Fruit fly (Drosophila melanogaster) whole organism, embryonic: ENCODE results near the gene Vps2.

Experiments
- Antp ChIP-seq: fragments of 200-800 bp; sonication (Bioruptor generic); optimal IDR thresholded peaks from 3 replicates; lab custom pipeline; 2016; ENCODE audit warnings: missing biosample characterization, missing genetic modification characterization
- Awh ChIP-seq: fragments of 200-800 bp; sonication (Bioruptor generic); IDR thresholded peaks from 2 replicates; pipeline ENCODE4, ENCODE4 v1.3.6; 2022; ENCODE audit warnings: missing biosample characterization, missing genetic modification characterization
- Bdp1 ChIP-seq: fragments of 200-800 bp; sonication (Bioruptor generic); optimal IDR thresholded peaks from 3 replicates; lab custom pipeline; 2016; ENCODE audit warnings: missing biosample characterization, missing genetic modification characterization
- Bgb ChIP-seq: fragments of 200-800 bp; sonication (Bioruptor generic); IDR thresholded peaks from 2 replicates; pipeline ENCODE4 v1.3.6; 2022; ENCODE audit warnings: missing biosample characterization, missing genetic modification characterization; ENCODE audit not compliant: partially characterized antibody
- CG14014 ChIP-seq: fragments of 200-800 bp; sonication (Bioruptor generic); IDR thresholded peaks from 2 replicates; pipeline ENCODE4 v1.3.6; 2022; ENCODE audit warnings: missing biosample characterization, missing genetic modification characterization
- CG2712 ChIP-seq: fragments of 200-800 bp; optimal IDR thresholded peaks from 3 replicates; lab custom pipeline; 2019; ENCODE audit warnings: missing biosample characterization, mild to moderate bottlenecking, missing genetic modification characterization, moderate library complexity
- CG3065 ChIP-seq: fragments of 200-800 bp; sonication (Bioruptor generic); optimal IDR thresholded peaks from 2 replicates; lab custom pipeline; 2016; ENCODE audit warnings: missing biosample characterization, missing genetic modification characterization
- CG31224 ChIP-seq: fragments of 200-800 bp; sonication (Bioruptor generic); IDR thresholded peaks from 2 replicates; pipeline ENCODE4 v1.3.6; 2022; ENCODE audit warnings: missing biosample characterization, missing genetic modification characterization
- CG31365 ChIP-seq: fragments of 200-800 bp; sonication (Bioruptor generic); optimal IDR thresholded peaks from 2 replicates; lab custom pipeline; 2018; ENCODE audit warnings: missing biosample characterization, mild to moderate bottlenecking, missing genetic modification characterization
- CG34224 ChIP-seq: fragments of 200-800 bp; sonication (Bioruptor generic); IDR thresholded peaks from 3 replicates; pipeline ENCODE4 v1.3.6; 2022; ENCODE audit warnings: missing biosample characterization, missing genetic modification characterization; ENCODE audit not compliant: partially characterized antibody
- CG8089 ChIP-seq: fragments of 200-800 bp; sonication (Bioruptor generic); optimal IDR thresholded peaks from 3 replicates; lab custom pipeline; 2016; ENCODE audit warnings: missing biosample characterization, missing genetic modification characterization
- CG8359 ChIP-seq: fragments of 200-800 bp; sonication (Bioruptor generic); optimal IDR thresholded peaks from 2 replicates; lab custom pipeline; 2017; ENCODE audit warnings: missing biosample characterization, mild to moderate bottlenecking, missing genetic modification characterization, borderline replicate concordance
- CG9215 ChIP-seq: fragments of 200-800 bp; sonication (Bioruptor generic); IDR thresholded peaks from 2 replicates; pipeline ENCODE4 v1.3.6; 2022; ENCODE audit warnings: missing biosample characterization, missing genetic modification characterization
- CG9437 ChIP-seq: fragments of 200-800 bp; sonication (Bioruptor generic); optimal IDR thresholded peaks from 2 replicates; lab custom pipeline; 2018; ENCODE audit warnings: missing biosample characterization, mild to moderate bottlenecking, missing genetic modification characterization
- CG9876 ChIP-seq: fragments of 200-800 bp; sonication (Bioruptor generic); optimal IDR thresholded peaks from 2 replicates; lab custom pipeline; 2016; ENCODE audit warnings: missing biosample characterization, missing genetic modification characterization
- Dfd ChIP-seq, 2 experiments: fragments of >200 bp; optimal IDR thresholded peaks; 2 replicates each; lab custom pipeline; 2017; ENCODE audit warnings: missing biosample characterization in 2 of 2, missing genetic modification characterization in 2 of 2
- Dp ChIP-seq: fragments of 200-800 bp; sonication (Bioruptor generic); optimal IDR thresholded peaks from 2 replicates; lab custom pipeline; 2018; ENCODE audit warnings: missing biosample characterization, mild to moderate bottlenecking, missing genetic modification characterization, moderate library complexity
- HLHmδ ChIP-seq: fragments of 200-800 bp; sonication (Bioruptor generic); optimal IDR thresholded peaks from 2 replicates; lab custom pipeline; 2018; ENCODE audit warnings: missing biosample characterization, mild to moderate bottlenecking, missing genetic modification characterization, moderate library complexity
- HmgD ChIP-seq: fragments of 200-800 bp; sonication (Bioruptor generic); optimal IDR thresholded peaks from 3 replicates; lab custom pipeline; 2016; ENCODE audit warnings: missing biosample characterization, missing genetic modification characterization
- HmgZ ChIP-seq: fragments of 200-800 bp; sonication (Bioruptor generic); optimal IDR thresholded peaks from 2 replicates; lab custom pipeline; 2018; ENCODE audit warnings: missing biosample characterization, mild to moderate bottlenecking, missing genetic modification characterization
- Hr3 ChIP-seq: fragments of 200-800 bp; sonication (Bioruptor generic); optimal IDR thresholded peaks from 3 replicates; lab custom pipeline; 2016; ENCODE audit warnings: missing biosample characterization, missing genetic modification characterization
- Kr ChIP-seq: fragments of 200-800 bp; sonication (Bioruptor generic); optimal IDR thresholded peaks from 2 replicates; lab custom pipeline; 2017; ENCODE audit warnings: missing biosample characterization, mild to moderate bottlenecking, missing genetic modification characterization
- Max ChIP-seq: fragments of 200-800 bp; sonication (Bioruptor generic); optimal IDR thresholded peaks from 2 replicates; lab custom pipeline; 2016; ENCODE audit warnings: missing biosample characterization, mild to moderate bottlenecking, missing genetic modification characterization
- Med ChIP-seq: fragments of 200-800 bp; sonication (Bioruptor generic); peaks from one replicate; lab custom pipeline; 2016; ENCODE audit warnings: missing biosample characterization, missing genetic modification characterization, mild to moderate bottlenecking, inconsistent platforms, moderate library complexity
- Meics ChIP-seq: fragments of 200-800 bp; sonication (Bioruptor generic); optimal IDR thresholded peaks from 2 replicates; lab custom pipeline; 2017; ENCODE audit warnings: missing biosample characterization, mild to moderate bottlenecking, missing genetic modification characterization
- Neu2 ChIP-seq: fragments of 200-800 bp; sonication (Bioruptor generic); optimal IDR thresholded peaks from 3 replicates; lab custom pipeline; 2016; ENCODE audit warnings: missing biosample characterization, missing genetic modification characterization, borderline replicate concordance
- Optix ChIP-seq: fragments of 200-800 bp; sonication (Bioruptor generic); IDR thresholded peaks from 3 replicates; pipeline ENCODE4 v1.3.6; 2022; ENCODE audit warnings: missing biosample characterization, missing genetic modification characterization
- Taf1 ChIP-seq: fragments of 200-800 bp; sonication (Bioruptor generic); IDR thresholded peaks from 2 replicates; pipeline ENCODE4 v1.3.6; 2022; ENCODE audit warnings: missing biosample characterization, missing genetic modification characterization
- Xrp1 ChIP-seq: fragments of 200-800 bp; sonication (Bioruptor generic); IDR thresholded peaks from 2 replicates; pipeline ENCODE4 v1.3.6; 2022; ENCODE audit warnings: missing biosample characterization, missing genetic modification characterization
- YL-1 ChIP-seq: fragments of 200-800 bp; sonication (Bioruptor generic); optimal IDR thresholded peaks from 3 replicates; lab custom pipeline; 2017; ENCODE audit warnings: missing biosample characterization, mild to moderate bottlenecking, missing genetic modification characterization
- ato ChIP-seq: fragments of 200-800 bp; sonication (Bioruptor generic); IDR thresholded peaks from 2 replicates; pipeline ENCODE4 v1.3.6; 2022; ENCODE audit warnings: missing biosample characterization, missing genetic modification characterization; ENCODE audit not compliant: partially characterized antibody
- bcd ChIP-seq: fragments of 200-800 bp; sonication (Bioruptor generic); optimal IDR thresholded peaks from 2 replicates; lab custom pipeline; 2017; ENCODE audit warnings: missing biosample characterization, mild to moderate bottlenecking, missing genetic modification characterization
- cg ChIP-seq: fragments of 200-800 bp; sonication (Bioruptor generic); optimal IDR thresholded peaks from 3 replicates; lab custom pipeline; 2019; ENCODE audit warnings: missing biosample characterization, mild to moderate bottlenecking, missing genetic modification characterization, moderate library complexity
- chinmo ChIP-seq: fragments of 200-800 bp; sonication (Bioruptor generic); IDR thresholded peaks from 4 replicates; pipeline ENCODE4 v1.3.6; 2022; ENCODE audit warnings: missing biosample characterization, missing genetic modification characterization; ENCODE audit not compliant: partially characterized antibody
- ci ChIP-seq: fragments of 200-800 bp; sonication (Bioruptor generic); IDR thresholded peaks from 3 replicates; pipeline ENCODE4 v1.3.6; 2022; ENCODE audit warnings: missing biosample characterization, missing genetic modification characterization
- crc ChIP-seq: fragments of 200-800 bp; sonication (Bioruptor generic); optimal IDR thresholded peaks from 2 replicates; lab custom pipeline; 2016; ENCODE audit warnings: missing biosample characterization, missing genetic modification characterization
- fu2 ChIP-seq: fragments of 200-800 bp; sonication (Bioruptor generic); optimal IDR thresholded peaks from 2 replicates; lab custom pipeline; 2016; ENCODE audit warnings: missing biosample characterization, missing genetic modification characterization
- gcm2 ChIP-seq: fragments of 200-800 bp; sonication (Bioruptor generic); optimal IDR thresholded peaks from 2 replicates; lab custom pipeline; 2016; ENCODE audit warnings: missing biosample characterization, missing genetic modification characterization
- ken ChIP-seq: fragments of 200-800 bp; sonication (Bioruptor generic); IDR thresholded peaks from 3 replicates; pipeline ENCODE4 v1.3.6; 2022; ENCODE audit warnings: missing biosample characterization, missing genetic modification characterization
- lmd ChIP-seq: fragments of 200-800 bp; sonication (Bioruptor generic); IDR thresholded peaks from 2 replicates; pipeline ENCODE4 v1.3.6; 2022; ENCODE audit warnings: missing biosample characterization, missing genetic modification characterization
- lov ChIP-seq, 2 experiments: fragments of 200-800 bp in 1 of 2; fragments of >200 bp in 1 of 2; sonication (Bioruptor generic) in 1 of 2; IDR thresholded peaks in 1 of 2; optimal IDR thresholded peaks in 1 of 2; 2 replicates in 1 of 2; 3 replicates in 1 of 2; pipeline versions ENCODE4 v1.3.6 to Lab custom; 2017 to 2022; ENCODE audit warnings: missing biosample characterization in 1 of 2, missing genetic modification characterization in 1 of 2
- luna ChIP-seq: fragments of 200-800 bp; sonication (Bioruptor generic); optimal IDR thresholded peaks from 2 replicates; lab custom pipeline; 2016; ENCODE audit warnings: missing biosample characterization, missing genetic modification characterization
- ranshi ChIP-seq: fragments of 200-800 bp; sonication (Bioruptor generic); IDR thresholded peaks from 2 replicates; pipeline ENCODE4 v1.3.6; 2022; ENCODE audit warnings: missing biosample characterization, missing genetic modification characterization
- ro ChIP-seq: fragments of 200-800 bp; sonication (Bioruptor generic); IDR thresholded peaks from 2 replicates; pipeline ENCODE4 v1.3.6; 2022; ENCODE audit warnings: missing biosample characterization, missing genetic modification characterization
- sim ChIP-seq: fragments of 200-800 bp; sonication (Bioruptor generic); IDR thresholded peaks from 2 replicates; pipeline ENCODE4 v1.3.6; 2022; ENCODE audit warnings: missing biosample characterization, missing genetic modification characterization
- stwl ChIP-seq: fragments of 200-800 bp; sonication (Bioruptor generic); optimal IDR thresholded peaks from 3 replicates; lab custom pipeline; 2018; ENCODE audit warnings: missing biosample characterization, mild to moderate bottlenecking, missing genetic modification characterization, moderate library complexity
- tin ChIP-seq: fragments of 200-800 bp; sonication (Bioruptor generic); optimal IDR thresholded peaks from 3 replicates; lab custom pipeline; 2016; ENCODE audit warnings: missing biosample characterization, missing genetic modification characterization
- tll ChIP-seq, 2 experiments: fragments of 200-800 bp in 1 of 2; fragments of >200 bp in 1 of 2; sonication (Bioruptor generic) in 1 of 2; optimal IDR thresholded peaks; 2 replicates each; lab custom pipeline; 2017 to 2019; ENCODE audit warnings: missing biosample characterization in 2 of 2, missing genetic modification characterization in 2 of 2, mild to moderate bottlenecking in 1 of 2, moderate library complexity in 1 of 2
- trem ChIP-seq: fragments of 200-800 bp; optimal IDR thresholded peaks from 3 replicates; lab custom pipeline; 2019; ENCODE audit warnings: missing biosample characterization, mild to moderate bottlenecking, missing genetic modification characterization, moderate library complexity
- zen ChIP-seq: fragments of 200-800 bp; sonication (Bioruptor generic); optimal IDR thresholded peaks from 3 replicates; lab custom pipeline; 2018; ENCODE audit warnings: missing biosample characterization, mild to moderate bottlenecking, missing genetic modification characterization, moderate library complexity

Vps2 gene

DNA sequence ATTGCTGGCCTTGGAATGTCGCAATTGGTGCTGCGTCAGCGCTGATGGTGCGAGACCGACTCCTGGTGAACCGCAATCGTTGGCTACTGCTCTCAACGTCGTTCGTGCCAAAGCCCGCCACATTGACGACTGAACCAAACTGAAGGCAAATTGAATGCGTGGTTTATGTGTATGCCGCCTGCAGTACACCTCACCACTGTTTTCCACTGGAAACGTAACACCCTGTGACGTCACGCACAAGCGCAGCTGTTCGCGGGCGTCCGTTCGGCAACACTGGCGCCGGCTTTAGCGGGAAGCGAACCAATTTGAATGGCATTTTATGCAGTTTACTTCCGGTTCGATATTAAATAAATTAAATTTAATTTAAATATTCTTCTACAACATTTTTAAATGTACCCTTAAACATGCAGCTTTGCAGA is 2.6 kb downstream of the Vps2 start, which contains the start of gene Cmpk (continued):
- no peak for TF ChIP-seq CG31365
- peak; percentile 57 for TF ChIP-seq trem (tag; lab: Kevin White, UChicago)
- TF ChIP-seq CG14014 (GFP tag; lab: Robert Waterston, UW) = no peak; the same call in 1 of the 2 replicates
- peak; percentile 83 for TF ChIP-seq bcd
- TF ChIP-seq Optix (GFP tag; lab: Robert Waterston, UW) = 0 out of 3 replicates have a peak, but pooled peaks have one; percentile 8
- TF ChIP-seq CG9876 (GFP tag; lab: Kevin White, UChicago) = peak; percentile 3
- no peak for TF ChIP-seq Awh (GFP tag; lab: Robert Waterston, UW)
- peak; percentile 61 for TF ChIP-seq stwl (tag; lab: Kevin White, UChicago)
- no peak for TF ChIP-seq Xrp1 (GFP tag; lab: Robert Waterston, UW)
- peak; percentile 31 for TF ChIP-seq Bdp1 (GFP tag; lab: Kevin White, UChicago)
- peak; percentile 1 for TF ChIP-seq cg (GFP tag; lab: Kevin White, UChicago)
- no peak for TF ChIP-seq HmgD (GFP tag; lab: Kevin White, UChicago)
- peak; percentile 97 for TF ChIP-seq CG9437 (GFP tag; lab: Kevin White, UChicago)
- peak; percentile 95 for TF ChIP-seq ci (GFP tag; lab: Robert Waterston, UW)
- TF ChIP-seq Med (GFP tag; lab: Kevin White, UChicago) = peak; percentile 96
- TF ChIP-seq luna (GFP tag; lab: Kevin White, UChicago) = no peak
- TF ChIP-seq CG31224 (GFP tag; lab: Robert Waterston, UW) = peak; percentile 26; the same call in 1 of the 2 replicates
- peak; percentile 3 for TF ChIP-seq gcm2
- TF ChIP-seq ato (GFP tag; lab: Robert Waterston, UW) = peak; percentile 33; the same call in 1 of the 2 replicates
- peak; percentile 28 for TF ChIP-seq Antp (GFP tag; lab: Kevin White, UChicago)
- TF ChIP-seq CG2712 = peak; percentile 73
- no peak for TF ChIP-seq fu2 (GFP tag; lab: Kevin White, UChicago)
- peak; percentile 88; the same call in 2 of the 4 replicates for TF ChIP-seq chinmo (GFP tag; lab: Robert Waterston, UW)
- peak; percentile 53 for TF ChIP-seq tin (GFP tag; lab: Kevin White, UChicago)
- TF ChIP-seq Taf1 = no peak
- TF ChIP-seq CG3065 (GFP tag; lab: Kevin White, UChicago) = no peak
- TF ChIP-seq HmgZ (tag; lab: Kevin White, UChicago) = peak; percentile 76
- no peak for TF ChIP-seq Dfd (GFP tag; optimal IDR thresholded peaks at IDR 0.05; lab: Kevin White, UChicago)
- peak; percentile 46; the same call in 1 of the 2 replicates for TF ChIP-seq ranshi (GFP tag; lab: Robert Waterston, UW)
- 0 out of 3 replicates have a peak, but pooled peaks have one; percentile 23 for TF ChIP-seq ken (GFP tag; lab: Robert Waterston, UW)
- peak; percentile 56 for TF ChIP-seq Max (GFP tag; lab: Kevin White, UChicago)
- no peak for TF ChIP-seq Neu2 (GFP tag; lab: Kevin White, UChicago)
- TF ChIP-seq tll (GFP tag; optimal IDR thresholded peaks at IDR 0.05; lab: Kevin White, UChicago) = no peak
- TF ChIP-seq Dp = peak; percentile 85
- no peak for TF ChIP-seq lov (optimal IDR thresholded peaks at IDR 0.05; lab: Kevin White, UChicago)
- no peak for TF ChIP-seq lov (GFP tag; IDR thresholded peaks at IDR 0.05; lab: Robert Waterston, UW)
- TF ChIP-seq zen = peak; percentile 13
- TF ChIP-seq CG34224 (GFP tag; lab: Robert Waterston, UW) = peak; percentile 40; the same call in 1 of the 3 replicates
- TF ChIP-seq Bgb (GFP tag; lab: Robert Waterston, UW) = peak; percentile 63
- TF ChIP-seq CG8359 (GFP tag; lab: Kevin White, UChicago) = peak; percentile 43
- TF ChIP-seq CG8089 = peak; percentile 23
- TF ChIP-seq lmd = peak; percentile 37; the same call in 1 of the 2 replicates
- peak; percentile 84 for TF ChIP-seq Meics (GFP tag; lab: Kevin White, UChicago)
- TF ChIP-seq Hr3 (GFP tag; lab: Kevin White, UChicago) = peak; percentile 40
- no peak for TF ChIP-seq CG9215 (GFP tag; lab: Robert Waterston, UW)
- peak; percentile 91 for TF ChIP-seq HLHmδ (GFP tag; lab: Kevin White, UChicago)
- TF ChIP-seq Kr (GFP tag; lab: Kevin White, UChicago) = peak; percentile 3
- no peak for TF ChIP-seq ro (GFP tag; lab: Robert Waterston, UW)
- peak; percentile 24 for TF ChIP-seq crc
- TF ChIP-seq sim (GFP tag; lab: Robert Waterston, UW) = peak; percentile 52; the same call in 1 of the 2 replicates
- peak; percentile 76 for TF ChIP-seq YL-1 (GFP tag; lab: Kevin White, UChicago)
